Fruit fly (Drosophila melanogaster): ENCODE measurements around the gene CG42367.

Gene CG42367

dm6 chr2L:9911783-9912182 is 18.6 kb upstream of the CG42367 start (continued):
- TF ChIP-seq kni (GFP tag; optimal IDR thresholded peaks at IDR 0.05), result no peak
- no peak for TF ChIP-seq CHES-1-like (GFP tag; optimal IDR thresholded peaks at IDR 0.05)
- no peak for TF ChIP-seq CG6254 (GFP tag; optimal IDR thresholded peaks at IDR 0.05)
- no peak for TF ChIP-seq CG14050 (GFP tag; IDR thresholded peaks at IDR 0.05)
- no peak for TF ChIP-seq CG14965 (GFP tag; optimal IDR thresholded peaks at IDR 0.05; ENCODE audit: borderline replicate concordance)
- peak; percentile 9 for TF ChIP-seq CG13296 (GFP tag; optimal IDR thresholded peaks at IDR 0.05)
- no peak for TF ChIP-seq CG8281 (tag; optimal IDR thresholded peaks at IDR 0.05)
- no peak for TF ChIP-seq Trl (optimal IDR thresholded peaks at IDR 0.05)
- TF ChIP-seq Trl (GFP tag; optimal IDR thresholded peaks at IDR 0.05), result peak; percentile 38
- no peak for TF ChIP-seq HLH54F (GFP tag; optimal IDR thresholded peaks at IDR 0.05)
- TF ChIP-seq CG10366 (GFP tag; IDR thresholded peaks at IDR 0.05), result no peak
- no peak for TF ChIP-seq gsb-n (tag; optimal IDR thresholded peaks at IDR 0.05)
- TF ChIP-seq CG4328 (GFP tag; optimal IDR thresholded peaks at IDR 0.05), result no peak
- no peak for TF ChIP-seq Fer2 (tag; optimal IDR thresholded peaks at IDR 0.05)
- TF ChIP-seq CG9215 (GFP tag; IDR thresholded peaks at IDR 0.05), result no peak; the same call in 1 of the 2 replicates
- TF ChIP-seq ab (GFP tag; optimal IDR thresholded peaks at IDR 0.05), result no peak
- TF ChIP-seq CG34224 (GFP tag; IDR thresholded peaks at IDR 0.05; ENCODE audit: partially characterized antibody), result no peak
- no peak for TF ChIP-seq CG13424 (tag; optimal IDR thresholded peaks at IDR 0.05)
- no peak for TF ChIP-seq oc (tag; optimal IDR thresholded peaks at IDR 0.05)
- TF ChIP-seq gce (GFP tag; IDR thresholded peaks at IDR 0.05), result no peak
- TF ChIP-seq C15 (GFP tag; IDR thresholded peaks at IDR 0.05), result no peak
- no peak for TF ChIP-seq BEAF-32 (GFP tag; optimal IDR thresholded peaks at IDR 0.05)
- TF ChIP-seq Pdp1 (GFP tag; optimal IDR thresholded peaks at IDR 0.05), result no peak
- TF ChIP-seq Ssrp (tag; optimal IDR thresholded peaks at IDR 0.05), result no peak
- TF ChIP-seq ind (GFP tag; optimal IDR thresholded peaks at IDR 0.05), result no peak
- TF ChIP-seq Ptx1 (GFP tag; IDR thresholded peaks at IDR 0.05), result peak; percentile 50
- no peak for TF ChIP-seq pb (GFP tag; optimal IDR thresholded peaks at IDR 0.05)
- no peak for TF ChIP-seq CG1832 (GFP tag; optimal IDR thresholded peaks at IDR 0.05)
- no peak for TF ChIP-seq jigr1 (GFP tag; IDR thresholded peaks at IDR 0.05)
- no peak for TF ChIP-seq trh (GFP tag; optimal IDR thresholded peaks at IDR 0.05)
- no peak for TF ChIP-seq CG10959 (GFP tag; IDR thresholded peaks at IDR 0.05)
- TF ChIP-seq MESR4 (GFP tag; optimal IDR thresholded peaks at IDR 0.05), result no peak
- no peak for TF ChIP-seq Ets65A (GFP tag)
- no peak for TF ChIP-seq caup (GFP tag; optimal IDR thresholded peaks at IDR 0.05; ENCODE audit: severe bottlenecking)
- TF ChIP-seq CG4282 (GFP tag; optimal IDR thresholded peaks at IDR 0.05), result no peak
- no peak for TF ChIP-seq Awh (GFP tag; IDR thresholded peaks at IDR 0.05)
- no peak for TF ChIP-seq grn (GFP tag; optimal IDR thresholded peaks at IDR 0.05)
- TF ChIP-seq CG7357 (GFP tag; IDR thresholded peaks at IDR 0.05), result no peak
- peak; percentile 46 for TF ChIP-seq Camta (GFP tag; optimal IDR thresholded peaks at IDR 0.05)
- no peak for TF ChIP-seq ewg (GFP tag; optimal IDR thresholded peaks at IDR 0.05)
- TF ChIP-seq ash1 (GFP tag; optimal IDR thresholded peaks at IDR 0.05), result no peak
- peak; percentile 44 for TF ChIP-seq crc (GFP tag; optimal IDR thresholded peaks at IDR 0.05)
- TF ChIP-seq Eip74EF (GFP tag; optimal IDR thresholded peaks at IDR 0.05), result no peak
- TF ChIP-seq org-1 (GFP tag; optimal IDR thresholded peaks at IDR 0.05), result no peak
- TF ChIP-seq CG30020 (tag; optimal IDR thresholded peaks at IDR 0.05), result no peak
- TF ChIP-seq Bgb (GFP tag; IDR thresholded peaks at IDR 0.05; ENCODE audit: partially characterized antibody), result no peak
- TF ChIP-seq Usf (GFP tag; optimal IDR thresholded peaks at IDR 0.05), result no peak
- no peak for TF ChIP-seq NC2α (GFP tag; optimal IDR thresholded peaks at IDR 0.05)
- no peak for TF ChIP-seq CG2199 (GFP tag; IDR thresholded peaks at IDR 0.05)
- TF ChIP-seq dan (GFP tag; IDR thresholded peaks at IDR 0.05), result no peak
- TF ChIP-seq D19A (tag; optimal IDR thresholded peaks at IDR 0.05), result no peak
- peak; percentile 31 for TF ChIP-seq zfh2 (GFP tag; optimal IDR thresholded peaks at IDR 0.05)

All from whole organism, embryonic.